Worm (Caenorhabditis elegans): ENCODE data around the gene Y70C5C.1.

ce11 chrV:16752089-16753030, 52.4 kb downstream of the Y70C5C.1 start:
- TF ChIP-seq W03F9.2 (tag; optimal IDR thresholded peaks at IDR 0.05) (no peak), dao-5 (tag; optimal IDR thresholded peaks at IDR 0.05) (no peak)

Measured in whole organism, L4/young adult.